Fruit fly (Drosophila melanogaster) whole organism: Measurements from ENCODE around the gene Myo28B1.

Experiments
- CG8478 ChIP-seq: fragments of >200 bp; optimal IDR thresholded peaks from 2 replicates; lab custom pipeline; 2018; ENCODE audit warnings: inconsistent platforms
- Dll ChIP-seq: fragments of >200 bp; optimal IDR thresholded peaks from 2 replicates; lab custom pipeline; 2017
- EcR ChIP-seq, 2 experiments: fragments of >200 bp; optimal IDR thresholded peaks; 2 replicates each; lab custom pipeline; 2017; ENCODE audit warnings: missing biosample characterization in 2 of 2, missing genetic modification characterization in 2 of 2, missing genetic modification reagents in 2 of 2
- usp ChIP-seq: fragments of >200 bp; optimal IDR thresholded peaks from 2 replicates; lab custom pipeline; 2017; ENCODE audit warnings: missing biosample characterization, missing genetic modification characterization, mixed read lengths

DNA sequence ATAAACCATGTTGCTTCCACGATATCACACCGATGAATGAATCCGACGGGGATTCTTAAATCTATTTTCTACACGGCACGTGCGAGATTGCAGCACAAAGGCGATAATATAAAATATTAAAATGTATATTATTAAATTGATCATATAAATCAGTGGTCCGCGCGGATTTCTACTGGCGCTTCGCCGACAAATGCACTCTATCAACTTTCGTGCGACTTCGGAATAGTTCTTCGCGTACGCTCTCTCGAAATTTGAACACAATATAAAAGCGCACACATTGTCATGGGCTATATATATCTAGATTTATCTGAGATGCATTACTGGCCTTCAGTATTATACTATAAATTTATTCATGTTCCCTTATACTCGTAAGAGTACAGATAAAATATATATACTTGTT is 50.7 kb downstream of the Myo28B1 start, which contains the start of gene CG33296:
- TF ChIP-seq CG8478 (lab: Kevin White, UChicago): no peak
- TF ChIP-seq usp (GFP tag; lab: Kevin White, UChicago): no peak
- TF ChIP-seq EcR (GFP tag; optimal IDR thresholded peaks at IDR 0.05; lab: Kevin White, UChicago): no peak
- TF ChIP-seq Dll: no peak
